Fruit fly (Drosophila melanogaster): Measurements from ENCODE around the gene CG3961.

Gene CG3961

DNA sequence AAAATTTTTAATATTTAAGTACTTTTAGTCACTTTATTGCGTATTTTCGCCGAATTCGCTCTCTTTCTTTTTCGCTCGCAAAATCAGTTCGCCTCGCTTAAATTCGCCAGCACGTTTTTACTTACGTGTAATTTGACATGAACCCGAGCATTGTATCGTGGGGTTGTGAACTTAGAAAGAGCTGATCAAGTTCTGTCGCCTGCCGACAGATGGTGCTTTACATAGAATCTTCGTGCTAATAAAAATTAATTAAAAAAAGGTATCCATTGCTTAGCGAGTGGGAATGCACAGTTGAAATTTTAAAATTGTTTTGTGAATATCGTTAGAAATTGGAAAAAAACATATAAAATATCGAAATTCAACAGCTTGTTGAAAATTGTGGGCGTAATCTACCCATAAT lies 41.8 kb downstream of the CG3961 start (continued):
- TF ChIP-seq CG7271 (tag; optimal IDR thresholded peaks at IDR 0.05), result peak; percentile 44
- peak; percentile 1 for TF ChIP-seq trh (GFP tag; optimal IDR thresholded peaks at IDR 0.05)
- TF ChIP-seq ewg (GFP tag; optimal IDR thresholded peaks at IDR 0.05), result peak; percentile 62
- no peak for TF ChIP-seq ara (GFP tag; IDR thresholded peaks at IDR 0.05)
- TF ChIP-seq exex (tag; optimal IDR thresholded peaks at IDR 0.05), result no peak
- no peak for TF ChIP-seq CG2889 (GFP tag; IDR thresholded peaks at IDR 0.05)
- TF ChIP-seq Scr (GFP tag; IDR thresholded peaks at IDR 0.05; ENCODE audit: partially characterized antibody), result no peak
- TF ChIP-seq CG8924 (tag; optimal IDR thresholded peaks at IDR 0.05), result peak; percentile 27
- no peak for TF ChIP-seq Sin3A (optimal IDR thresholded peaks at IDR 0.05)
- TF ChIP-seq CG6683 (GFP tag; optimal IDR thresholded peaks at IDR 0.05), result peak; percentile 45
- TF ChIP-seq Fer1 (GFP tag; optimal IDR thresholded peaks at IDR 0.05), result peak; percentile 88
- TF ChIP-seq Atf-2 (GFP tag; optimal IDR thresholded peaks at IDR 0.05), result peak; percentile 73
- no peak for TF ChIP-seq YL-1 (GFP tag; optimal IDR thresholded peaks at IDR 0.05)
- TF ChIP-seq CG3726 (GFP tag; IDR thresholded peaks at IDR 0.05), result no peak
- TF ChIP-seq CG4360 (GFP tag; IDR thresholded peaks at IDR 0.05), result 0 out of 2 replicates have a peak, but pooled peaks have one; percentile 23
- TF ChIP-seq CG6791 (GFP tag; IDR thresholded peaks at IDR 0.05; ENCODE audit: partially characterized antibody), result no peak; the same call in 1 of the 3 replicates
- TF ChIP-seq gro (GFP tag; optimal IDR thresholded peaks at IDR 0.05), result peak; percentile 65
- TF ChIP-seq pb (GFP tag; optimal IDR thresholded peaks at IDR 0.05), result peak; percentile 74
- no peak for TF ChIP-seq CG16815 (GFP tag; optimal IDR thresholded peaks at IDR 0.05)
- peak; percentile 10 for TF ChIP-seq CG3838 (GFP tag; optimal IDR thresholded peaks at IDR 0.05)
- TF ChIP-seq CG18619 (GFP tag; optimal IDR thresholded peaks at IDR 0.05), result peak; percentile 59
- TF ChIP-seq Hr3 (GFP tag; optimal IDR thresholded peaks at IDR 0.05), result peak; percentile 57
- TF ChIP-seq phol (tag; optimal IDR thresholded peaks at IDR 0.05), result peak; percentile 66
- no peak for TF ChIP-seq NFAT (GFP tag; IDR thresholded peaks at IDR 0.05)
- TF ChIP-seq dm (GFP tag; optimal IDR thresholded peaks at IDR 0.05), result peak; percentile 77
- peak; percentile 65; the same call in 1 of the 2 replicates for TF ChIP-seq stc (GFP tag; IDR thresholded peaks at IDR 0.05)
- TF ChIP-seq bsh (GFP tag; optimal IDR thresholded peaks at IDR 0.05), result no peak
- no peak for TF ChIP-seq Doc2 (GFP tag; IDR thresholded peaks at IDR 0.05)
- TF ChIP-seq CG6854 (GFP tag; optimal IDR thresholded peaks at IDR 0.05), result peak; percentile 65
- TF ChIP-seq CG7963 (GFP tag; IDR thresholded peaks at IDR 0.05; ENCODE audit: partially characterized antibody), result no peak
- TF ChIP-seq Max (GFP tag; optimal IDR thresholded peaks at IDR 0.05), result peak; percentile 61
- TF ChIP-seq CG2875 (GFP tag; optimal IDR thresholded peaks at IDR 0.05), result peak; percentile 61
- peak; percentile 67 for TF ChIP-seq CG13296 (GFP tag; optimal IDR thresholded peaks at IDR 0.05)
- TF ChIP-seq CG5180 (GFP tag; optimal IDR thresholded peaks at IDR 0.05), result peak; percentile 7
- peak; percentile 12 for TF ChIP-seq MESR4 (GFP tag; optimal IDR thresholded peaks at IDR 0.05)
- no peak for TF ChIP-seq al (GFP tag; IDR thresholded peaks at IDR 0.05)
- peak; percentile 52 for TF ChIP-seq Nf-YC (tag; optimal IDR thresholded peaks at IDR 0.05)
- no peak; the same call in 1 of the 2 replicates for TF ChIP-seq CG42726 (GFP tag; IDR thresholded peaks at IDR 0.05; ENCODE audit: partially characterized antibody)
- peak; percentile 58 for TF ChIP-seq tin (GFP tag; optimal IDR thresholded peaks at IDR 0.05)
- peak; percentile 59 for TF ChIP-seq D19A (tag; optimal IDR thresholded peaks at IDR 0.05)
- peak; percentile 62 for TF ChIP-seq CG12659 (GFP tag; optimal IDR thresholded peaks at IDR 0.05)
- no peak for TF ChIP-seq mirr (GFP tag; optimal IDR thresholded peaks at IDR 0.05)
- TF ChIP-seq Ptx1 (GFP tag; IDR thresholded peaks at IDR 0.05), result no peak
- no peak for TF ChIP-seq jigr1 (GFP tag; IDR thresholded peaks at IDR 0.05)
- TF ChIP-seq chif (GFP tag; optimal IDR thresholded peaks at IDR 0.05), result peak; percentile 59 to 84
- no peak for TF ChIP-seq mld (GFP tag; IDR thresholded peaks at IDR 0.05; ENCODE audit: partially characterized antibody)
- TF ChIP-seq CG9215 (GFP tag; IDR thresholded peaks at IDR 0.05), result no peak
- no peak for TF ChIP-seq CG11560 (tag; IDR thresholded peaks at IDR 0.05)
- TF ChIP-seq Dbx (GFP tag; IDR thresholded peaks at IDR 0.05), result no peak
- TF ChIP-seq CG15514 (GFP tag; optimal IDR thresholded peaks at IDR 0.05), result peak; percentile 64
- peak; percentile 32 for TF ChIP-seq fd3F (GFP tag; optimal IDR thresholded peaks at IDR 0.05)

All from whole organism, embryonic.